Fruit fly (Drosophila melanogaster) Kc167 (cell line): Measurements from ENCODE around the gene CG17104.

Source experiments
- Myc ChIP-seq: fragments of >200 bp; optimal IDR thresholded peaks from 2 replicates; lab custom pipeline; 2017; ENCODE audit warnings: missing external identifiers
- Sin3A ChIP-seq: fragments of >200 bp; optimal IDR thresholded peaks from 2 replicates; lab custom pipeline; 2018; ENCODE audit warnings: missing external identifiers
- h ChIP-seq: fragments of >200 bp; optimal IDR thresholded peaks from 3 replicates; lab custom pipeline; 2018; ENCODE audit warnings: missing external identifiers
- insv ChIP-seq: fragments of >200 bp; optimal IDR thresholded peaks from 3 replicates; lab custom pipeline; 2018; ENCODE audit warnings: missing external identifiers
- psq ChIP-seq: fragments of >200 bp; optimal IDR thresholded peaks from 2 replicates; lab custom pipeline; 2017; ENCODE audit warnings: missing external identifiers
- ttk ChIP-seq: sonication (Bioruptor generic); optimal IDR thresholded peaks from 2 replicates; lab custom pipeline; 2017; ENCODE audit warnings: missing external identifiers

- TF ChIP-seq h: no peak
- no peak for TF ChIP-seq psq (lab: Kevin White, UChicago)
- TF ChIP-seq Myc (lab: Kevin White, UChicago): no peak
- no peak for TF ChIP-seq Sin3A (lab: Kevin White, UChicago)
- no peak for TF ChIP-seq insv (lab: Kevin White, UChicago)
- TF ChIP-seq ttk (lab: Kevin White, UChicago): no peak
Observed at dm6 chr2L:10728751-10729150, 51.8 kb downstream of the CG17104 start, which contains the start of gene CG6443.
